Fruit fly (Drosophila melanogaster): ENCODE results near the gene CG16986.

dm6 chr3L:2581857-2582256 is 18.3 kb upstream of the CG16986 start:
- TF ChIP-seq usp (GFP tag; optimal IDR thresholded peaks at IDR 0.05) (no peak), pan (optimal IDR thresholded peaks at IDR 0.05) (no peak)
